Fruit fly (Drosophila melanogaster): Measurements from ENCODE around the gene CG8028.

DNA sequence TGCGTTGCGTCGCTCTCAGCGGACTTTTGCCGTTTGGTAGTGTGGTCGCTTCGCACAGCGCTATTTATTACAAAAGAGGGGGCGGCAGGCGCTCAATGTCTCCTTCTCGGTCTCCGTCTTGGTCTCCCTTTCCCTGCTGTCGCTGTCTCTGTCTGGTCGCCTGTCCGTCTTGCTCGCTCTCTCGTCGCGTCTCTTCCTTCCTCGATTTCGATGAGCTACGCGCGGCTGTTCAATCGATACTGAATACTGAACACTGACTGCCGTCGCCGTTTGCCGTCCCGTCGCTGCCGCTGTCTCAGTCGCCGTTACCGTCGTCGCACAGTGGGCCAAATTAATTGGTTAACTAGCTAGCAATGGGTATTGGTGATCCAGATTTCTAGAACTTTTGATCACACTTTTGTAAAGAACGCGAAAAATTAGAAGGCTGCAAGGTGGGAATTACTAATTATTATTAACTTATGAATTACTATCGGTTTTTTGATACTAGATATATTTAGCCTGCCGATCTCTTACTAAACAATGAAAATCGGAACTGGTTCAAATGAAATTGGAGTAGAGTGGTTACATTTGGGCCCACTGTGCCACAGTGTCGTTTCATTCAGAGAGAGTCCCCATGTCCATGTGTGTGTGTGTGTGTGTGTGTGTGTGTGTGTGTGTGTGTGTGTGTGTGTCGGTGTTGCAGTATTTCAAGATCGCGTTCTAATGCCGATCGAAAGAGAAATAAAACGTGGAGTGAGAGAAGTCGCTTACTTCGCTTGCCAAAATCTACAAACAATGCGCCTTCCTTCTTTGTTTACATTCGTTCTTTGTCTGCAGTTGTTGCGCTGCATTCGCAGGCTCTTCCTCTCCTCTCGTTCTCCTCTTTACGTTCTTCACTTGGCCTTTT, 18.0 kb upstream of the CG8028 start, which contains the start of gene CG8034:
- TF ChIP-seq CG8478 (optimal IDR thresholded peaks at IDR 0.05) = no peak
- TF ChIP-seq CTCF (optimal IDR thresholded peaks at IDR 0.05) = no peak

Measured in S2 (cell line).